Fruit fly (Drosophila melanogaster) whole organism: Measurements from ENCODE around the gene CG6254.

ENCODE experiments used
- CG8478 ChIP-seq: fragments of >200 bp; optimal IDR thresholded peaks from 2 replicates; lab custom pipeline; 2018; ENCODE audit warnings: inconsistent platforms
- psq ChIP-seq: fragments of >200 bp; optimal IDR thresholded peaks from 2 replicates; lab custom pipeline; 2017
- usp ChIP-seq: fragments of >200 bp; optimal IDR thresholded peaks from 2 replicates; lab custom pipeline; 2017; ENCODE audit warnings: missing biosample characterization, missing genetic modification characterization, mixed read lengths

- no peak for TF ChIP-seq usp (GFP tag; lab: Kevin White, UChicago)
- no peak for TF ChIP-seq CG8478 (lab: Kevin White, UChicago)
- TF ChIP-seq psq (lab: Kevin White, UChicago) = no peak
These were observed 26.8 kb downstream of the CG6254 start for dm6 chr3R:10134341-10134668.
